Fruit fly (Drosophila melanogaster): ENCODE data around the gene CG12025.

- TF ChIP-seq CG1620 (GFP tag; optimal IDR thresholded peaks at IDR 0.05), result no peak
- no peak for TF ChIP-seq kay (GFP tag; ENCODE audit: borderline replicate concordance)
- no peak for TF ChIP-seq cic (GFP tag; optimal IDR thresholded peaks at IDR 0.05)
- TF ChIP-seq toe (GFP tag; optimal IDR thresholded peaks at IDR 0.05), result no peak
Observed at dm6 chr3L:1914668-1915067, 49.4 kb downstream of the CG12025 start.
